Fruit fly (Drosophila melanogaster) whole organism, embryonic: ENCODE data around the gene CG32074.

Experiments used
- Abd-B ChIP-seq: fragments of 200-800 bp; sonication (Bioruptor generic); optimal IDR thresholded peaks from 2 replicates; lab custom pipeline; 2018; ENCODE audit warnings: missing biosample characterization, mild to moderate bottlenecking, missing genetic modification characterization, moderate library complexity
- Antp ChIP-seq: fragments of 200-800 bp; sonication (Bioruptor generic); optimal IDR thresholded peaks from 3 replicates; lab custom pipeline; 2016; ENCODE audit warnings: missing biosample characterization, missing genetic modification characterization
- Bdp1 ChIP-seq: fragments of 200-800 bp; sonication (Bioruptor generic); optimal IDR thresholded peaks from 3 replicates; lab custom pipeline; 2016; ENCODE audit warnings: missing biosample characterization, missing genetic modification characterization
- CG10274 ChIP-seq: fragments of 200-800 bp; sonication (Bioruptor generic); optimal IDR thresholded peaks from 3 replicates; lab custom pipeline; 2017; ENCODE audit warnings: missing biosample characterization, mild to moderate bottlenecking, missing genetic modification characterization
- CG10462 ChIP-seq: fragments of 200-800 bp; sonication (Bioruptor generic); optimal IDR thresholded peaks from 2 replicates; lab custom pipeline; 2016; ENCODE audit warnings: missing biosample characterization, missing genetic modification characterization
- CG11085 ChIP-seq: fragments of 200-800 bp; sonication (Bioruptor generic); IDR thresholded peaks from 2 replicates; pipeline ENCODE4 v1.3.6; 2022; ENCODE audit warnings: missing biosample characterization, missing genetic modification characterization
- CG11695 ChIP-seq: fragments of 200-800 bp; sonication (Bioruptor generic); IDR thresholded peaks from 3 replicates; pipeline ENCODE4 v1.3.6; 2022; ENCODE audit warnings: missing biosample characterization, missing genetic modification characterization
- CG12236 ChIP-seq: fragments of 200-800 bp; sonication (Bioruptor generic); optimal IDR thresholded peaks from 2 replicates; lab custom pipeline; 2016; ENCODE audit warnings: missing biosample characterization, missing genetic modification characterization
- CG12744 ChIP-seq: fragments of 200-800 bp; sonication (Bioruptor generic); optimal IDR thresholded peaks from 2 replicates; lab custom pipeline; 2016; ENCODE audit warnings: missing biosample characterization, missing genetic modification characterization
- CG12769 ChIP-seq: fragments of 200-800 bp; sonication (Bioruptor generic); optimal IDR thresholded peaks from 2 replicates; lab custom pipeline; 2019; ENCODE audit warnings: missing biosample characterization, mild to moderate bottlenecking, missing genetic modification characterization, moderate library complexity
- CG13424 ChIP-seq: fragments of 200-800 bp; sonication (Bioruptor generic); optimal IDR thresholded peaks from 2 replicates; lab custom pipeline; 2019; ENCODE audit warnings: missing biosample characterization, mild to moderate bottlenecking, missing genetic modification characterization, moderate library complexity
- CG14667 ChIP-seq: fragments of 200-800 bp; sonication (Bioruptor generic); IDR thresholded peaks from 2 replicates; pipeline ENCODE4 v1.3.6; 2022; ENCODE audit warnings: missing biosample characterization, missing genetic modification characterization
- CG15601 ChIP-seq: fragments of 200-800 bp; sonication (Bioruptor generic); optimal IDR thresholded peaks from 3 replicates; lab custom pipeline; 2019; ENCODE audit warnings: missing biosample characterization, mild to moderate bottlenecking, missing genetic modification characterization, moderate library complexity
- CG18262 ChIP-seq: fragments of 200-800 bp; optimal IDR thresholded peaks from 3 replicates; lab custom pipeline; 2019; ENCODE audit warnings: missing biosample characterization, mild to moderate bottlenecking, missing genetic modification characterization, moderate library complexity
- CG2678 ChIP-seq: fragments of 200-800 bp; sonication (Bioruptor generic); optimal IDR thresholded peaks from 3 replicates; lab custom pipeline; 2019; ENCODE audit warnings: missing biosample characterization, mild to moderate bottlenecking, missing genetic modification characterization, moderate library complexity
- CG2712 ChIP-seq: fragments of 200-800 bp; optimal IDR thresholded peaks from 3 replicates; lab custom pipeline; 2019; ENCODE audit warnings: missing biosample characterization, mild to moderate bottlenecking, missing genetic modification characterization, moderate library complexity
- CG3163 ChIP-seq: fragments of 200-800 bp; sonication (Bioruptor generic); optimal IDR thresholded peaks from 3 replicates; lab custom pipeline; 2016; ENCODE audit warnings: missing biosample characterization, missing genetic modification characterization
- CG34422 ChIP-seq: fragments of 200-800 bp; sonication (Bioruptor generic); IDR thresholded peaks from 3 replicates; pipeline ENCODE4 v1.3.6; 2022; ENCODE audit warnings: missing biosample characterization, missing genetic modification characterization
- CG3726 ChIP-seq: fragments of 200-800 bp; sonication (Bioruptor generic); IDR thresholded peaks from 3 replicates; pipeline ENCODE4, ENCODE4 v1.3.6; 2022; ENCODE audit warnings: missing biosample characterization, missing genetic modification characterization
- CG4854 ChIP-seq: fragments of 200-800 bp; sonication (Bioruptor generic); optimal IDR thresholded peaks from 2 replicates; lab custom pipeline; 2016; ENCODE audit warnings: missing biosample characterization, missing genetic modification characterization, inconsistent platforms
- CG5953 ChIP-seq: fragments of 200-800 bp; sonication (Bioruptor generic); IDR thresholded peaks from 2 replicates; pipeline ENCODE4 v1.3.6; 2022; ENCODE audit warnings: missing biosample characterization, missing genetic modification characterization
- CG6654 ChIP-seq: fragments of 200-800 bp; sonication (Bioruptor generic); optimal IDR thresholded peaks from 2 replicates; lab custom pipeline; 2017; ENCODE audit warnings: missing biosample characterization, mild to moderate bottlenecking, missing genetic modification characterization
- CG7372 ChIP-seq: fragments of 200-800 bp; sonication (Bioruptor generic); IDR thresholded peaks from 2 replicates; pipeline ENCODE4 v1.3.6; 2022; ENCODE audit warnings: missing biosample characterization, missing genetic modification characterization
- CG8359 ChIP-seq: fragments of 200-800 bp; sonication (Bioruptor generic); optimal IDR thresholded peaks from 2 replicates; lab custom pipeline; 2017; ENCODE audit warnings: missing biosample characterization, mild to moderate bottlenecking, missing genetic modification characterization, borderline replicate concordance
- Dfd ChIP-seq, 2 experiments: fragments of >200 bp; optimal IDR thresholded peaks; 2 replicates each; lab custom pipeline; 2017; ENCODE audit warnings: missing biosample characterization in 2 of 2, missing genetic modification characterization in 2 of 2
- HLH4C ChIP-seq: fragments of 200-800 bp; sonication (Bioruptor generic); IDR thresholded peaks from 3 replicates; pipeline ENCODE4 v1.3.6; 2022; ENCODE audit warnings: missing biosample characterization, missing genetic modification characterization; ENCODE audit not compliant: partially characterized antibody
- HmgD ChIP-seq: fragments of 200-800 bp; sonication (Bioruptor generic); optimal IDR thresholded peaks from 3 replicates; lab custom pipeline; 2016; ENCODE audit warnings: missing biosample characterization, missing genetic modification characterization
- HmgZ ChIP-seq: fragments of 200-800 bp; sonication (Bioruptor generic); optimal IDR thresholded peaks from 2 replicates; lab custom pipeline; 2018; ENCODE audit warnings: missing biosample characterization, mild to moderate bottlenecking, missing genetic modification characterization
- Kr ChIP-seq: fragments of 200-800 bp; sonication (Bioruptor generic); optimal IDR thresholded peaks from 2 replicates; lab custom pipeline; 2017; ENCODE audit warnings: missing biosample characterization, mild to moderate bottlenecking, missing genetic modification characterization
- Lpt ChIP-seq: fragments of >200 bp; optimal IDR thresholded peaks from 2 replicates; lab custom pipeline; 2018; ENCODE audit warnings: missing biosample characterization, missing genetic modification characterization
- Mes4 ChIP-seq: fragments of 200-800 bp; sonication (Bioruptor generic); optimal IDR thresholded peaks from 2 replicates; lab custom pipeline; 2016; ENCODE audit warnings: missing biosample characterization, missing genetic modification characterization
- Oli ChIP-seq: fragments of 200-800 bp; sonication (Bioruptor generic); optimal IDR thresholded peaks from 2 replicates; lab custom pipeline; 2018; ENCODE audit warnings: missing biosample characterization, mild to moderate bottlenecking, missing genetic modification characterization, moderate library complexity
- Sox102F ChIP-seq: fragments of 200-800 bp; sonication (Bioruptor generic); optimal IDR thresholded peaks from 2 replicates; lab custom pipeline; 2018; ENCODE audit warnings: missing biosample characterization, mild to moderate bottlenecking, missing genetic modification characterization, moderate library complexity
- ase ChIP-seq: fragments of 200-800 bp; sonication (Bioruptor generic); IDR thresholded peaks from 3 replicates; pipeline ENCODE4 v1.3.6; 2022; ENCODE audit warnings: missing biosample characterization, missing genetic modification characterization
- ato ChIP-seq: fragments of 200-800 bp; sonication (Bioruptor generic); IDR thresholded peaks from 2 replicates; pipeline ENCODE4 v1.3.6; 2022; ENCODE audit warnings: missing biosample characterization, missing genetic modification characterization; ENCODE audit not compliant: partially characterized antibody
- fd3F ChIP-seq: fragments of 200-800 bp; sonication (Bioruptor generic); optimal IDR thresholded peaks from 2 replicates; lab custom pipeline; 2018; ENCODE audit warnings: missing biosample characterization, mild to moderate bottlenecking, missing genetic modification characterization, moderate library complexity
- ham ChIP-seq: fragments of 200-800 bp; sonication (Bioruptor generic); IDR thresholded peaks from 2 replicates; pipeline ENCODE4 v1.3.6; 2022; ENCODE audit warnings: missing biosample characterization, missing genetic modification characterization
- lilli ChIP-seq: fragments of 200-800 bp; sonication (Bioruptor generic); optimal IDR thresholded peaks from 3 replicates; lab custom pipeline; 2016; ENCODE audit warnings: missing biosample characterization, missing genetic modification characterization
- nau ChIP-seq: fragments of 200-800 bp; sonication (Bioruptor generic); optimal IDR thresholded peaks from 3 replicates; lab custom pipeline; 2017; ENCODE audit warnings: missing biosample characterization, mild to moderate bottlenecking, missing genetic modification characterization, missing genetic modification reagents
- nerfin-1 ChIP-seq: fragments of 200-800 bp; sonication (Bioruptor generic); optimal IDR thresholded peaks from 3 replicates; lab custom pipeline; 2019; ENCODE audit warnings: missing biosample characterization, mild to moderate bottlenecking, missing genetic modification characterization, moderate library complexity
- oc ChIP-seq: fragments of 200-800 bp; sonication (Bioruptor generic); optimal IDR thresholded peaks from 2 replicates; lab custom pipeline; 2018; ENCODE audit warnings: missing biosample characterization, mild to moderate bottlenecking, missing genetic modification characterization, moderate library complexity
- onecut ChIP-seq: fragments of 200-800 bp; sonication (Bioruptor generic); IDR thresholded peaks from 2 replicates; pipeline ENCODE4 v1.3.6; 2022; ENCODE audit warnings: missing biosample characterization, missing genetic modification characterization
- prd ChIP-seq, 3 experiments: fragments of >200 bp in 2 of 3; fragments of 200-800 bp in 1 of 3; sonication (Bioruptor generic) in 1 of 3; optimal IDR thresholded peaks in 2 of 3; IDR thresholded peaks in 1 of 3; 2 replicates in 2 of 3; 3 replicates in 1 of 3; pipeline versions ENCODE4 v1.3.6 to Lab custom; 2017 to 2022; ENCODE audit warnings: missing biosample characterization in 1 of 3, missing genetic modification characterization in 1 of 3
- pros ChIP-seq: fragments of 200-800 bp; sonication (Bioruptor generic); optimal IDR thresholded peaks from 3 replicates; lab custom pipeline; 2019; ENCODE audit warnings: missing biosample characterization, mild to moderate bottlenecking, missing genetic modification characterization, moderate library complexity
- rib ChIP-seq: fragments of 200-800 bp; sonication (Bioruptor generic); IDR thresholded peaks from 2 replicates; pipeline ENCODE4 v1.3.6; 2022; ENCODE audit warnings: missing biosample characterization, missing genetic modification characterization
- seq ChIP-seq: fragments of 200-800 bp; sonication (Bioruptor generic); IDR thresholded peaks from 2 replicates; pipeline ENCODE4 v1.3.6; 2022; ENCODE audit warnings: missing biosample characterization, missing genetic modification characterization
- tio ChIP-seq: fragments of 200-800 bp; sonication (Bioruptor generic); optimal IDR thresholded peaks from 2 replicates; lab custom pipeline; 2017; ENCODE audit warnings: missing biosample characterization, missing genetic modification characterization, inconsistent platforms
- tna ChIP-seq: fragments of 200-800 bp; sonication (Bioruptor generic); IDR thresholded peaks from 2 replicates; pipeline ENCODE4 v1.3.6; 2022; ENCODE audit warnings: missing biosample characterization, missing genetic modification characterization; ENCODE audit not compliant: partially characterized antibody
- zfh2 ChIP-seq: fragments of 200-800 bp; sonication (Bioruptor generic); optimal IDR thresholded peaks from 2 replicates; lab custom pipeline; 2016; ENCODE audit warnings: missing biosample characterization, missing genetic modification characterization

CG32074 gene

DNA sequence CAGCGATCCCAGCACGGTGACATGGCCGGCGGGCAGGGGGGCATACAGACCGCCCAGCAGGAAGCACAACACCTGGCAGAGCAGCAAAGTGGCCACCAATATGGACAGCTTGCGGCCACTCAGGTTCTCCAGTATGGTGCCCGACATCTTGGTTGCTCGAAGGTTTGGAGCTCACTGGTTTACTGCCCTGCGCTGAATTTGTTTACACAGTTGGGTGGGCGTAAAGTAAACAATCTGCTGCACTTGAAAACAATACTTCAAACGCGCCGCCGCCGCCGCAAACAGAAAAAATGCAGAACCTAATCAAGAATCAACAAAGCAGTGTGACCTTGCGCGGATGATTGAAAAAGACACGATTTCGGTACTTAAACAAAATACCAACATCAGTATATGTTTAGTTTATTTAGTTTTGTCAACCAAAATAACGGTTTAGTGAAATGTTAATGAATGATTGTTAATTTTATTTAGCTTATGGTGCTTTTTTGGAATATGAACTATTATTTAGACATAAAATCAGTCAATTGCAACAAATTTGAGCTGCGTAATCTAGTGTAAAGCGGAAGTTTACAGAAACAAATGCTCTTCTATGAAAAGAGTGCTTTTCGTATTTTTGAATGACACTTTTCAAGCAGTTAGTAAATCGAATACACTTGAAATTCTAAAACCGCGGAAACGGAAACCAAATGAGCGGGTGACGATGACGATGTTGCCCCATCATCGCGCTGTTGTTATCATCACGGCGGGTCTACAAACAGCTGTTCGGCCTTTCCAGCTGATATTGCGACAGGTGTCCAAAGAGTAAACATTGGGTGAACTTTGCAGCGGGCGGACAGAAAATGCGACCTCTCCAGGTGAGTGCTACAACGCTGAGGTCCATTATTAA, 37.4 kb upstream of the CG32074 start, which contains the start of the genes wls and Adck5 (continued):
- TF ChIP-seq CG8359 (GFP tag; lab: Kevin White, UChicago): no peak
- TF ChIP-seq CG34422 (GFP tag; lab: Robert Waterston, UW): peak; percentile 61; the same call in 1 of the 3 replicates
- TF ChIP-seq CG12236 (GFP tag; lab: Kevin White, UChicago): peak; percentile 38
- peak; percentile 21 for TF ChIP-seq CG13424 (tag; lab: Kevin White, UChicago)
- peak; percentile 63 for TF ChIP-seq Mes4 (GFP tag; lab: Kevin White, UChicago)
- no peak for TF ChIP-seq ato (GFP tag; lab: Robert Waterston, UW)
- TF ChIP-seq CG10462 (GFP tag; lab: Kevin White, UChicago): peak; percentile 42
- TF ChIP-seq zfh2 (GFP tag; lab: Kevin White, UChicago): peak; percentile 21
- peak; percentile 26 for TF ChIP-seq nerfin-1 (tag; lab: Kevin White, UChicago)
- no peak for TF ChIP-seq CG2712
- no peak for TF ChIP-seq tna
- no peak for TF ChIP-seq onecut (GFP tag; lab: Robert Waterston, UW)
- peak; percentile 4 for TF ChIP-seq Antp (GFP tag; lab: Kevin White, UChicago)
- TF ChIP-seq HmgZ (tag; lab: Kevin White, UChicago): peak; percentile 44
- TF ChIP-seq rib (GFP tag; lab: Robert Waterston, UW): no peak
- TF ChIP-seq ham: no peak
- no peak for TF ChIP-seq Lpt (GFP tag; lab: Kevin White, UChicago)
- TF ChIP-seq Kr (GFP tag; lab: Kevin White, UChicago): no peak
- TF ChIP-seq pros (GFP tag; lab: Kevin White, UChicago): no peak
- no peak for TF ChIP-seq CG3726
- peak; percentile 32 for TF ChIP-seq CG10274 (GFP tag; lab: Kevin White, UChicago)
- peak; percentile 35 for TF ChIP-seq CG4854
- TF ChIP-seq CG2678 (tag; lab: Kevin White, UChicago): no peak
- no peak for TF ChIP-seq CG11085 (GFP tag; lab: Robert Waterston, UW)
- no peak for TF ChIP-seq CG12769 (tag; lab: Kevin White, UChicago)
- TF ChIP-seq Dfd (GFP tag; optimal IDR thresholded peaks at IDR 0.05; lab: Kevin White, UChicago): no peak
- TF ChIP-seq CG12744: peak; percentile 59
- no peak for TF ChIP-seq Sox102F (GFP tag; lab: Kevin White, UChicago)
- no peak for TF ChIP-seq Abd-B (GFP tag; lab: Kevin White, UChicago)
- TF ChIP-seq seq (GFP tag; lab: Robert Waterston, UW): no peak
- no peak for TF ChIP-seq CG6654 (GFP tag; lab: Kevin White, UChicago)
- TF ChIP-seq CG7372: no peak
- no peak for TF ChIP-seq HLH4C
- no peak for TF ChIP-seq CG11695
- no peak for TF ChIP-seq nau (GFP tag; lab: Kevin White, UChicago)
- TF ChIP-seq CG5953 (GFP tag; lab: Robert Waterston, UW): no peak
- TF ChIP-seq tio (GFP tag; lab: Kevin White, UChicago): no peak
- no peak for TF ChIP-seq CG15601 (tag; lab: Kevin White, UChicago)
- no peak for TF ChIP-seq HmgD
- TF ChIP-seq CG3163: no peak
- no peak for TF ChIP-seq Bdp1 (GFP tag; lab: Kevin White, UChicago)
- TF ChIP-seq CG14667 (GFP tag; lab: Robert Waterston, UW): no peak
- TF ChIP-seq ase (GFP tag; lab: Robert Waterston, UW): 0 out of 3 replicates have a peak, but pooled peaks have one; percentile 19
- peak; percentile 13 for TF ChIP-seq fd3F (GFP tag; lab: Kevin White, UChicago)
- TF ChIP-seq Oli: no peak
- TF ChIP-seq CG18262 (tag; lab: Kevin White, UChicago): no peak
- TF ChIP-seq oc: no peak
- no peak for TF ChIP-seq prd (optimal IDR thresholded peaks at IDR 0.05; lab: Kevin White, UChicago)
- TF ChIP-seq prd (GFP tag; IDR thresholded peaks at IDR 0.05; lab: Robert Waterston, UW): no peak
- TF ChIP-seq lilli (GFP tag; lab: Kevin White, UChicago): peak; percentile 26
